Fruit fly (Drosophila melanogaster) whole organism, embryonic: ENCODE results near the gene DopEcR.

Experiments
- Aef1 ChIP-seq: fragments of 200-800 bp; sonication (Bioruptor generic); IDR thresholded peaks from 3 replicates; pipeline ENCODE4 v1.3.6; 2022; ENCODE audit warnings: missing biosample characterization, missing genetic modification characterization
- CG10366 ChIP-seq: fragments of 200-800 bp; sonication (Bioruptor generic); IDR thresholded peaks from 2 replicates; pipeline ENCODE4 v1.3.6; 2022; ENCODE audit warnings: missing biosample characterization, missing genetic modification characterization
- CG10431 ChIP-seq: fragments of 200-800 bp; sonication (Bioruptor generic); optimal IDR thresholded peaks from 3 replicates; lab custom pipeline; 2018; ENCODE audit warnings: missing biosample characterization, mild to moderate bottlenecking, missing genetic modification characterization
- CG11093 ChIP-seq: fragments of 200-800 bp; sonication (Bioruptor generic); IDR thresholded peaks from 3 replicates; pipeline ENCODE4 v1.3.6; 2022; ENCODE audit warnings: missing biosample characterization, missing genetic modification characterization
- CG11695 ChIP-seq: fragments of 200-800 bp; sonication (Bioruptor generic); IDR thresholded peaks from 3 replicates; pipeline ENCODE4 v1.3.6; 2022; ENCODE audit warnings: missing biosample characterization, missing genetic modification characterization
- CG12942 ChIP-seq: fragments of 200-800 bp; sonication (Bioruptor generic); optimal IDR thresholded peaks from 3 replicates; lab custom pipeline; 2016; ENCODE audit warnings: missing biosample characterization, missing genetic modification characterization
- CG13123 ChIP-seq: fragments of 200-800 bp; sonication (Bioruptor generic); optimal IDR thresholded peaks from 2 replicates; lab custom pipeline; 2016; ENCODE audit warnings: missing biosample characterization, missing genetic modification characterization
- CG13894 ChIP-seq: fragments of 200-800 bp; sonication (Bioruptor generic); optimal IDR thresholded peaks from 3 replicates; lab custom pipeline; 2018; ENCODE audit warnings: missing biosample characterization, mild to moderate bottlenecking, missing genetic modification characterization, moderate library complexity
- CG15011 ChIP-seq: fragments of 200-800 bp; sonication (Bioruptor generic); optimal IDR thresholded peaks from 3 replicates; lab custom pipeline; 2018; ENCODE audit warnings: missing biosample characterization, mild to moderate bottlenecking, missing genetic modification characterization
- CG15073 ChIP-seq: fragments of 200-800 bp; sonication (Bioruptor generic); optimal IDR thresholded peaks from 2 replicates; lab custom pipeline; 2016; ENCODE audit warnings: missing biosample characterization, missing genetic modification characterization
- CG15269 ChIP-seq: fragments of 200-800 bp; sonication (Bioruptor generic); optimal IDR thresholded peaks from 2 replicates; lab custom pipeline; 2018; ENCODE audit warnings: missing biosample characterization, mild to moderate bottlenecking, missing genetic modification characterization, moderate library complexity
- CG1602 ChIP-seq: fragments of 200-800 bp; sonication (Bioruptor generic); optimal IDR thresholded peaks from 3 replicates; lab custom pipeline; 2016; ENCODE audit warnings: missing biosample characterization, missing genetic modification characterization
- CG17385 ChIP-seq: fragments of 200-800 bp; sonication (Bioruptor generic); optimal IDR thresholded peaks from 3 replicates; lab custom pipeline; 2018; ENCODE audit warnings: missing biosample characterization, mild to moderate bottlenecking, missing genetic modification characterization
- CG17829 ChIP-seq: fragments of 200-800 bp; optimal IDR thresholded peaks from 2 replicates; lab custom pipeline; 2019; ENCODE audit warnings: missing biosample characterization, mild to moderate bottlenecking, missing genetic modification characterization, moderate library complexity
- CG18476 ChIP-seq: fragments of 200-800 bp; sonication (Bioruptor generic); optimal IDR thresholded peaks from 2 replicates; lab custom pipeline; 2016; ENCODE audit warnings: missing biosample characterization, mild to moderate bottlenecking, missing genetic modification characterization
- CG2889 ChIP-seq: fragments of 200-800 bp; sonication (Bioruptor generic); IDR thresholded peaks from 3 replicates; pipeline ENCODE4 v1.3.6; 2022; ENCODE audit warnings: missing biosample characterization, missing genetic modification characterization
- CG34376 ChIP-seq: fragments of 200-800 bp; sonication (Bioruptor generic); optimal IDR thresholded peaks from 2 replicates; lab custom pipeline; 2018; ENCODE audit warnings: missing biosample characterization, mild to moderate bottlenecking, missing genetic modification characterization
- CG4820 ChIP-seq: fragments of 200-800 bp; sonication (Bioruptor generic); optimal IDR thresholded peaks from 3 replicates; lab custom pipeline; 2016; ENCODE audit warnings: missing biosample characterization, missing genetic modification characterization
- CG8944 ChIP-seq: fragments of 200-800 bp; sonication (Bioruptor generic); optimal IDR thresholded peaks from 3 replicates; lab custom pipeline; 2016; ENCODE audit warnings: missing biosample characterization, missing genetic modification characterization
- CG9932 ChIP-seq: fragments of 200-800 bp; sonication (Bioruptor generic); IDR thresholded peaks from 2 replicates; pipeline ENCODE4 v1.3.6; 2022; ENCODE audit warnings: missing biosample characterization, missing genetic modification characterization
- CrebB ChIP-seq: fragments of 200-800 bp; sonication (Bioruptor generic); optimal IDR thresholded peaks from 3 replicates; lab custom pipeline; 2018; ENCODE audit warnings: missing biosample characterization, mild to moderate bottlenecking, missing genetic modification characterization
- Dip3 ChIP-seq: fragments of 200-800 bp; sonication (Bioruptor generic); optimal IDR thresholded peaks from 3 replicates; lab custom pipeline; 2016; ENCODE audit warnings: missing biosample characterization, missing genetic modification characterization
- E2f2 ChIP-seq: fragments of 200-800 bp; sonication (Bioruptor generic); IDR thresholded peaks from 2 replicates; pipeline ENCODE4 v1.3.6; 2022; ENCODE audit warnings: missing biosample characterization, missing genetic modification characterization
- Ets97D ChIP-seq: fragments of 200-800 bp; sonication (Bioruptor generic); optimal IDR thresholded peaks from 3 replicates; lab custom pipeline; 2016; ENCODE audit warnings: missing biosample characterization, missing genetic modification characterization
- Fer3 ChIP-seq: fragments of 200-800 bp; sonication (Bioruptor generic); optimal IDR thresholded peaks from 2 replicates; lab custom pipeline; 2018; ENCODE audit warnings: missing biosample characterization, mild to moderate bottlenecking, missing genetic modification characterization, moderate library complexity
- HLH3B ChIP-seq: fragments of 200-800 bp; sonication (Bioruptor generic); IDR thresholded peaks from 2 replicates; pipeline ENCODE4 v1.3.6; 2022; ENCODE audit warnings: missing biosample characterization, missing genetic modification characterization
- Jarid2 ChIP-seq: fragments of 200-800 bp; sonication (Bioruptor generic); optimal IDR thresholded peaks from 3 replicates; lab custom pipeline; 2017; ENCODE audit warnings: mild to moderate bottlenecking, missing biosample characterization, missing genetic modification reagents, missing genetic modification characterization
- Mes4 ChIP-seq: fragments of 200-800 bp; sonication (Bioruptor generic); optimal IDR thresholded peaks from 2 replicates; lab custom pipeline; 2016; ENCODE audit warnings: missing biosample characterization, missing genetic modification characterization
- NC2α ChIP-seq: fragments of 200-800 bp; sonication (Bioruptor generic); optimal IDR thresholded peaks from 2 replicates; lab custom pipeline; 2016; ENCODE audit warnings: missing biosample characterization, missing genetic modification characterization
- Oaz ChIP-seq: fragments of 200-800 bp; sonication (Bioruptor generic); IDR thresholded peaks from 2 replicates; pipeline ENCODE4 v1.3.6; 2022; ENCODE audit warnings: missing biosample characterization, missing genetic modification characterization
- Trl ChIP-seq, 3 experiments: fragments of >200 bp in 2 of 3; fragments of 200-800 bp in 1 of 3; sonication (Bioruptor generic) in 1 of 3; optimal IDR thresholded peaks; 2 replicates in 1 of 3; 3 replicates in 2 of 3; lab custom pipeline; 2016 to 2017; ENCODE audit warnings: missing biosample characterization in 1 of 3, missing genetic modification characterization in 1 of 3
- bowl ChIP-seq: fragments of 200-800 bp; sonication (Bioruptor generic); IDR thresholded peaks from 2 replicates; pipeline ENCODE4 v1.3.6; 2022; ENCODE audit warnings: missing biosample characterization, missing genetic modification characterization
- chif ChIP-seq, 2 experiments: fragments of 200-800 bp; sonication (Bioruptor generic); optimal IDR thresholded peaks; 3 replicates each; lab custom pipeline; 2016; ENCODE audit warnings: missing biosample characterization in 2 of 2, missing genetic modification characterization in 2 of 2
- corto ChIP-seq: fragments of 200-800 bp; sonication (Bioruptor generic); optimal IDR thresholded peaks from 2 replicates; lab custom pipeline; 2016; ENCODE audit warnings: missing biosample characterization, mild to moderate bottlenecking, missing genetic modification characterization, moderate library complexity
- crp ChIP-seq, 2 experiments: fragments of 200-800 bp; sonication (Bioruptor generic); optimal IDR thresholded peaks; 2 replicates in 1 of 2; 3 replicates in 1 of 2; lab custom pipeline; 2017; ENCODE audit warnings: missing biosample characterization in 2 of 2, missing genetic modification characterization in 2 of 2, mild to moderate bottlenecking in 1 of 2, moderate library complexity in 1 of 2
- dpn ChIP-seq, 2 experiments: fragments of 200-800 bp; sonication (Bioruptor generic); optimal IDR thresholded peaks; 3 replicates each; lab custom pipeline; 2016; ENCODE audit warnings: missing biosample characterization in 2 of 2, missing genetic modification characterization in 2 of 2
- esg ChIP-seq: fragments of 200-800 bp; sonication (Bioruptor generic); conservative IDR thresholded peaks from 2 replicates; pipeline ENCODE4 v1.3.6; 2022; ENCODE audit warnings: missing biosample characterization, missing genetic modification characterization
- ewg ChIP-seq: fragments of 200-800 bp; sonication (Bioruptor generic); optimal IDR thresholded peaks from 3 replicates; lab custom pipeline; 2017; ENCODE audit warnings: mild to moderate bottlenecking, missing biosample characterization, missing genetic modification reagents, missing genetic modification characterization
- klu ChIP-seq: fragments of 200-800 bp; sonication (Bioruptor generic); IDR thresholded peaks from 2 replicates; pipeline ENCODE4 v1.3.6; 2022; ENCODE audit warnings: missing biosample characterization, missing genetic modification characterization
- nerfin-1 ChIP-seq: fragments of 200-800 bp; sonication (Bioruptor generic); optimal IDR thresholded peaks from 3 replicates; lab custom pipeline; 2019; ENCODE audit warnings: missing biosample characterization, mild to moderate bottlenecking, missing genetic modification characterization, moderate library complexity
- nerfin-2 ChIP-seq: fragments of 200-800 bp; sonication (Bioruptor generic); IDR thresholded peaks from 2 replicates; pipeline ENCODE4 v1.3.6; 2022; ENCODE audit warnings: missing biosample characterization, missing genetic modification characterization; ENCODE audit not compliant: partially characterized antibody
- onecut ChIP-seq: fragments of 200-800 bp; sonication (Bioruptor generic); IDR thresholded peaks from 2 replicates; pipeline ENCODE4 v1.3.6; 2022; ENCODE audit warnings: missing biosample characterization, missing genetic modification characterization
- pfk ChIP-seq: fragments of 200-800 bp; sonication (Bioruptor generic); optimal IDR thresholded peaks from 2 replicates; lab custom pipeline; 2018; ENCODE audit warnings: missing biosample characterization, mild to moderate bottlenecking, missing genetic modification characterization, moderate library complexity
- rib ChIP-seq: fragments of 200-800 bp; sonication (Bioruptor generic); IDR thresholded peaks from 2 replicates; pipeline ENCODE4 v1.3.6; 2022; ENCODE audit warnings: missing biosample characterization, missing genetic modification characterization
- ro ChIP-seq: fragments of 200-800 bp; sonication (Bioruptor generic); IDR thresholded peaks from 2 replicates; pipeline ENCODE4 v1.3.6; 2022; ENCODE audit warnings: missing biosample characterization, missing genetic modification characterization
- run ChIP-seq: fragments of 200-800 bp; sonication (Bioruptor generic); optimal IDR thresholded peaks from 3 replicates; lab custom pipeline; 2018; ENCODE audit warnings: missing biosample characterization, mild to moderate bottlenecking, missing genetic modification characterization
- sqz ChIP-seq: fragments of 200-800 bp; sonication (Bioruptor generic); optimal IDR thresholded peaks from 3 replicates; lab custom pipeline; 2018; ENCODE audit warnings: missing biosample characterization, mild to moderate bottlenecking, missing genetic modification characterization
- ssp ChIP-seq: fragments of 200-800 bp; sonication (Bioruptor generic); IDR thresholded peaks from 2 replicates; pipeline ENCODE4 v1.3.6; 2022; ENCODE audit warnings: missing biosample characterization, missing genetic modification characterization
- wek ChIP-seq: fragments of 200-800 bp; sonication (Bioruptor generic); optimal IDR thresholded peaks from 3 replicates; lab custom pipeline; 2018; ENCODE audit warnings: missing biosample characterization, mild to moderate bottlenecking, missing genetic modification characterization, moderate library complexity
- z ChIP-seq: fragments of 200-800 bp; sonication (Bioruptor generic); IDR thresholded peaks from 3 replicates; pipeline ENCODE4 v1.3.6; 2022; ENCODE audit warnings: missing biosample characterization, missing genetic modification characterization

Gene DopEcR

DNA sequence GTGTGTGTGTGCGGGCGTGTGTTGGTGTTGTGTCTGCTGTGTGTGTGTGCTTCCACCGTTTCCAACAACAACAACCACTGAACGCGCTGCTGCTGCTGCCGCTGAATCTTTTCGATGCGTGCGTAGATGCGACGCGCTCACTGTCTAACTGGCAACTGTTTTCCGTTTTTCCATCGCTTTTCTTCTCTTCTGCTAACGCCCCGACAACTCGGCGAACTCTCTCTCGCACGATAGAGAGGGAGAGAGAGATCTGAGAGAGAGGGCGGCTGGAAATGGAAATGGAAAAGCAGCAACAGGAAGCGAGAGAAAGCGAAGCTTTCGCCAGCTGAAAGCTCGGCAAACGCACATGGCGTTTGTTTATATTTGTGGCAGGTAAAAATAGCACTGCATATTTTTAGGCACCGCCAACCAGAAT is at the start of gene DopEcR (continued):
- peak; percentile 24 for TF ChIP-seq CG10431 (GFP tag; lab: Kevin White, UChicago)
- no peak for TF ChIP-seq CG15011 (GFP tag; lab: Kevin White, UChicago)
- no peak for TF ChIP-seq dpn (GFP tag; optimal IDR thresholded peaks at IDR 0.05; lab: Kevin White, UChicago)
- TF ChIP-seq run (tag; lab: Kevin White, UChicago) = no peak
- TF ChIP-seq CG10366 (GFP tag; lab: Robert Waterston, UW) = no peak
- TF ChIP-seq corto (GFP tag; lab: Kevin White, UChicago) = no peak
- peak; percentile 19 for TF ChIP-seq CG17385
- TF ChIP-seq CG2889 (GFP tag; lab: Robert Waterston, UW) = no peak
- TF ChIP-seq Aef1 (GFP tag; lab: Robert Waterston, UW) = no peak; the same call in 2 of the 3 replicates
- TF ChIP-seq nerfin-2 = no peak
- TF ChIP-seq CG15269 = no peak
- TF ChIP-seq pfk (GFP tag; lab: Kevin White, UChicago) = no peak
- TF ChIP-seq ro (GFP tag; lab: Robert Waterston, UW) = no peak
- no peak for TF ChIP-seq chif (GFP tag; optimal IDR thresholded peaks at IDR 0.05; lab: Kevin White, UChicago)
- no peak; the same call in 1 of the 2 replicates for TF ChIP-seq E2f2 (GFP tag; lab: Robert Waterston, UW)
- TF ChIP-seq Dip3 (GFP tag; lab: Kevin White, UChicago) = no peak
- no peak for TF ChIP-seq klu (GFP tag; lab: Robert Waterston, UW)
- peak; percentile 61 for TF ChIP-seq Ets97D (GFP tag; lab: Kevin White, UChicago)
- no peak for TF ChIP-seq bowl (GFP tag; lab: Robert Waterston, UW)
- TF ChIP-seq CG1602 (GFP tag; lab: Kevin White, UChicago) = no peak
- TF ChIP-seq NC2α (GFP tag; lab: Kevin White, UChicago) = no peak

DNA sequence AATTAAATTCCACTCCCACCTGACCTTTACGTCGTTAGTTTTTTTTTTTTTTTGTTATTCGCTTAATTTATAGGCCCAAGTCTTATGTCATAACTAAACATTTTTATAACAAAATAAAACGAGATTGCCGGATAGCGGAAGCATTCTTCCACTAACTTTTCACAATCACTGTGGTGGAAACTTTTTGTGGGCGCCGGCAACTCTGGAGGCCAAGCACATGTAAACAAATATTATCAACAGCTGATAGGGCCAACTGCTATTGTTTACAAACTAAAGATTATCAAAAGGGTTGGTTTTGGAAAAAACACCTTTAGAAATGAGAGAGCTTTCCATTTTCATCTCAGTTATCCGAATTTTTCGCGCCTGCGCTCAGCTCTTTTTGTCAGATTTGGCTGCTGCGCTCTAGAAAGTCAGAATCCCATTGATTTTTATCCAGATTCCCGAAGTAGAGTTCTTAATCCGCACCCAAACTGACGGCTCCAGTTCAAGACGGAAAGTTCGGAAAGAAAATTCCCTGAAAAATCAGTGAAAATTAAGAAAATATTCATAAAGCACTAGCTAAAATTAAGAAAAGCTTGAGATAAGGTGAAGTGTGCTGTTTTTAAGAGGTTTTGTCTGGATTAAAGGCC is 48.8 kb upstream of the DopEcR start, which contains the start of gene nAChRbeta1:
Gene nAChRbeta1, plus strand, starts transcription at position 432 of the 629 bp plus-strand sequence.
- TF ChIP-seq CG12942 (GFP tag; lab: Kevin White, UChicago) (no peak), CG34376 (GFP tag; lab: Kevin White, UChicago) (peak; percentile 19), CG11695 (GFP tag; lab: Robert Waterston, UW) (no peak), CG8944 (no peak), CG13894 (tag; lab: Kevin White, UChicago) (peak; percentile 20), CG13123 (no peak), CrebB (tag; lab: Kevin White, UChicago) (no peak), wek (no peak), esg (GFP tag; lab: Robert Waterston, UW) (no peak), CG11093 (GFP tag; lab: Robert Waterston, UW) (no peak), HLH3B (GFP tag; lab: Robert Waterston, UW) (no peak), nerfin-1 (tag; lab: Kevin White, UChicago) (peak; percentile 55), Trl (optimal IDR thresholded peaks at IDR 0.05; lab: Kevin White, UChicago) (peak in 1 of 2 experiments; percentile 17), Trl (GFP tag; optimal IDR thresholded peaks at IDR 0.05; lab: Kevin White, UChicago) (no peak), CG17829 (tag; lab: Kevin White, UChicago) (no peak), Jarid2 (GFP tag; lab: Kevin White, UChicago) (no peak), onecut (GFP tag; lab: Robert Waterston, UW) (peak; percentile 78), Ets97D (GFP tag; lab: Kevin White, UChicago) (no peak), CG18476 (GFP tag; lab: Kevin White, UChicago) (no peak), CG15073 (GFP tag; lab: Kevin White, UChicago) (no peak), z (GFP tag; lab: Robert Waterston, UW) (no peak), ssp (GFP tag; lab: Robert Waterston, UW) (no peak), rib (GFP tag; lab: Robert Waterston, UW) (no peak), crp (GFP tag; optimal IDR thresholded peaks at IDR 0.05; lab: Kevin White, UChicago) (peak in 1 of 2 experiments; percentile 45), Oaz (GFP tag; lab: Robert Waterston, UW) (no peak), sqz (GFP tag; lab: Kevin White, UChicago) (peak; percentile 10), Mes4 (GFP tag; lab: Kevin White, UChicago) (no peak), ewg (GFP tag; lab: Kevin White, UChicago) (peak; percentile 74), CG4820 (GFP tag; lab: Kevin White, UChicago) (no peak), CG9932 (GFP tag; lab: Robert Waterston, UW) (no peak), Fer3 (tag; lab: Kevin White, UChicago) (peak; percentile 20)
